Worm (Caenorhabditis elegans): ENCODE data around the gene twk-13.

DNA sequence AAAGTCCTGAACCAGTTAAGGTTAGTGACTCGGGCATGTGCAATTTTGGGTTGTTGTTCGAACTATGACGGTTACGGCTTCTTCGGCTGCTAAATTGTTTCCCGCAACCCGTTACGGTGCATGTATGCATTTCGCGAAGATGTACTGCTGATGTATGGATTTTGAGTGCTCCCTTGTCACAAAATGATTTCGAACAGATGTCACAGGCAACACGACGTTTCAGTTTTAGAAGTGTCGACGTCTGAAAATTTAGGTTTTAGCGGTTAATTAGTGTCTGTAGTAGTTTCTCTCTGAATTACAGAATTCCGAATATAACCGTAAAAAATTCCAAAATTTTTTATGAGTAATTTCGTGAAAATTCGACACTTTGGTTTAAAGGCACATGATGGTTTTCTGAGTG is 62.1 kb downstream of the twk-13 start:
- no peak for TF ChIP-seq W03F9.2 (tag; optimal IDR thresholded peaks at IDR 0.05)
- TF ChIP-seq dao-5 (tag; optimal IDR thresholded peaks at IDR 0.05): no peak

All from whole organism, L4/young adult.